Worm (Caenorhabditis elegans): ENCODE data around the gene flr-1.
"Not testable (repeated sequence)": the region's sequence is repeated elsewhere in the genome, so short reads cannot be mapped to it uniquely, and the experiment has no call there.

flr-1 gene

DNA sequence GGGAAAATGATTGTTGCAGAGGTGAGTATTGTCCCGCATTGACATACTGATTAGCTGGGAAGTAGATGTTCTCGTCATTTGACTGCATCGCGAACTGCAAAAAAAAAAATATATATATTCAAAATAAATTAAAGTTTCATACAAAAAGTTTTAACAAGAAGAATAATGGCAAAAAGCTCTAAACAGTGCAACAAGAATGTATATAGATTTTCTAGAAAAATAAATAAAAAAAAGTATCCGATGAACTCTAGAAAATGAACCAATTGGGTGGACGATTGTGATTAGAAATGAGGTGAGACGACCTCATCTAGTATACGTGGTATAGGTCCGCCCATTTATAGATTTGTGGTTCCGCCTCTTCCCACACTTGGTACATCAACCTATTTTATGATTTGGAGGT is 27.6 kb downstream of the flr-1 start, which contains the start of gene fkh-4:
TSS of gene fkh-4 (minus strand) at position 101 of the 400 bp plus-strand sequence.
- TF ChIP-seq unc-62 (GFP tag; optimal IDR thresholded peaks at IDR 0.05); nhr-76 (tag; optimal IDR thresholded peaks at IDR 0.05); ceh-82 (tag; optimal IDR thresholded peaks at IDR 0.05): not testable (repeated sequence)

DNA sequence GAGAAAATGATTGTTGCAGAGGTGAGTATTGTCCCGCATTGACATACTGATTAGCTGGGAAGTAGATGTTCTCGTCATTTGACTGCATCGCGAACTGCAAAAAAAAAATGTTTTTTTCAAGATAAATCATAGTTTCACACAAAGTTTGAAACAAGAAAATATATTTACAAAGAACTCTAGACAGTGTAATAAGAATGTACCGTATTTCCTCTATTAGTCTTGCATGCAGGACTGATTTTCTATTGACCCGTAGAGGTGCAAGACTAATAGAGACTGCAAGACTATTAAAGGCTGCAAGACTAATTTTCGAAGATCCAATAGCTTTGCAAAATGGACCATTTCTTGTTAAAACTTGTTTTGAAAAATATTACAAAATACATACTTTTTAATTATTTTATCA is 33.0 kb downstream of the flr-1 start, which contains the start of gene fkh-3:
TSS of gene fkh-3 (minus strand) at position 101 of the 400 bp plus-strand sequence.
- no peak for TF ChIP-seq ceh-9 (tag; optimal IDR thresholded peaks at IDR 0.05)
- no peak for TF ChIP-seq nhr-28 (tag; optimal IDR thresholded peaks at IDR 0.05)
- TF ChIP-seq nhr-43 (tag; optimal IDR thresholded peaks at IDR 0.05; ENCODE audit: poor library complexity, severe bottlenecking): no peak
- TF ChIP-seq lsy-12 (tag; optimal IDR thresholded peaks at IDR 0.05): no peak
- no peak for TF ChIP-seq nhr-11 (tag; optimal IDR thresholded peaks at IDR 0.05)
- no peak for TF ChIP-seq R02D3.7 (tag; optimal IDR thresholded peaks at IDR 0.05)
- no peak for TF ChIP-seq skn-1 (tag; optimal IDR thresholded peaks at IDR 0.05)
- TF ChIP-seq mdl-1 (tag; optimal IDR thresholded peaks at IDR 0.05): no peak
- TF ChIP-seq daf-12 (tag; optimal IDR thresholded peaks at IDR 0.05): no peak
- TF ChIP-seq ceh-82 (tag; optimal IDR thresholded peaks at IDR 0.05): no peak
- TF ChIP-seq egl-5 (tag; optimal IDR thresholded peaks at IDR 0.05): no peak
- no peak for TF ChIP-seq eor-1 (tag; optimal IDR thresholded peaks at IDR 0.05)
- no peak for TF ChIP-seq elt-1 (tag; optimal IDR thresholded peaks at IDR 0.05)

DNA sequence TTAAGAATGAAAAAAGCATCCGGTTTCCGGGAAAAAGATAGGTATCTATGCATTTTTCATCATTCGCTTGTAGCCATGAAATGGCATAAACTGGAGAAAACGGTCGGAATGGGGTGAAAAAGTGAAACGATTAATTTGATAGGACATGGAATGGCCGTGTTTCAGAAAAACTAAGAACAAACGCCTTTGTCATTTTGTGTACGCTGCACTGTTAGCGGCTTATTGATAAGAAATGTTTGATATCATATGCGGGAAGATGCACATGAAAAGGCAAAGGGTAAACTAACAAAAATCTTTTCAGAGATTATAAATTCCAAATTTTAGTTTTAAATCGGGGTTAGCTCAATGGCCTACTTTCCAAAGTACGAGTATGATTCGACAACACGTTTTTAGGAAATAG is 35.3 kb downstream of the flr-1 start:
- TF ChIP-seq pqm-1 (tag; optimal IDR thresholded peaks at IDR 0.05) (peak; percentile 33), elt-2 (tag; optimal IDR thresholded peaks at IDR 0.05) (peak; percentile 81), nhr-12 (tag; optimal IDR thresholded peaks at IDR 0.05) (no peak)

DNA sequence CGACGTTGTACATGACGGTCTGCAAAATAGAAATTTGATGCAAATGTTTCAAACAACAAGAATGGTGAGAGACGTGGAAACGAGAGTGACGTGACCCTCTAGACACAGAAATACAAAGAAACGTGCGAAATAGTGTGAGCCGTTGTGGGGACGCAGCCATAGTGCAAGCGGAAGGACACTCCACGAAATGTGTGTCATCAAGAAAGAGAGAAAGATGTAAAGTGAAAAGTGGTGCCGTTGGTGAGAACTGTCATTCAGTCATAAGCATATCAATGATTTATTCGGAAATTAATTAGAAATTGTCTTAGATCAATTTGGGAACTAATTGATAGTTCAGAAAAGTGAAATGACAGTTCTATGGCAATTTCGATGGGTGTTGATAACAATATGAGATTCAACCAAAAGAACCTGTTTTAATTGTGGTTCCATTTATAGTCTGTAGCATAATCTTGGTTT is 36.4 kb downstream of the flr-1 start, which contains the start of gene C29F7.3:
TSS of gene C29F7.3 (minus strand) at position 51 of the 456 bp plus-strand sequence.
- TF ChIP-seq unc-62 (GFP tag; optimal IDR thresholded peaks at IDR 0.05): peak; percentile 1
- TF ChIP-seq fkh-10 (GFP tag; optimal IDR thresholded peaks at IDR 0.05): no peak
- TF ChIP-seq zag-1 (tag; optimal IDR thresholded peaks at IDR 0.05): no peak
- no peak for TF ChIP-seq eor-1 (tag; optimal IDR thresholded peaks at IDR 0.05)
- TF ChIP-seq nhr-43 (tag; optimal IDR thresholded peaks at IDR 0.05; ENCODE audit: poor library complexity, severe bottlenecking): peak; percentile 47
- no peak for TF ChIP-seq tbx-2 (tag; optimal IDR thresholded peaks at IDR 0.05)
- peak in 1 of 3 experiments; percentile 7 for TF ChIP-seq elt-3 (tag; optimal IDR thresholded peaks at IDR 0.05)
- peak; percentile 26 for TF ChIP-seq lin-39 (tag; optimal IDR thresholded peaks at IDR 0.05)
- TF ChIP-seq nhr-23 (tag; optimal IDR thresholded peaks at IDR 0.05): peak; percentile 9
- TF ChIP-seq nhr-67 (tag; optimal IDR thresholded peaks at IDR 0.05): no peak
- TF ChIP-seq unc-39 (tag; optimal IDR thresholded peaks at IDR 0.05): no peak
- no peak for TF ChIP-seq daf-12 (tag; optimal IDR thresholded peaks at IDR 0.05)
- TF ChIP-seq jun-1 (tag; optimal IDR thresholded peaks at IDR 0.05): no peak
- no peak for TF ChIP-seq aly-2 (tag; optimal IDR thresholded peaks at IDR 0.05)
- TF ChIP-seq pha-4 (tag; optimal IDR thresholded peaks at IDR 0.05): no peak
- no peak for TF ChIP-seq nhr-12 (tag; optimal IDR thresholded peaks at IDR 0.05)
- no peak for TF ChIP-seq nhr-28 (tag; optimal IDR thresholded peaks at IDR 0.05)
- peak; percentile 72 for TF ChIP-seq nhr-25 (tag; optimal IDR thresholded peaks at IDR 0.05)
- TF ChIP-seq snpc-4 (tag; optimal IDR thresholded peaks at IDR 0.05): no peak
- no peak for TF ChIP-seq ztf-4 (tag; optimal IDR thresholded peaks at IDR 0.05)
- TF ChIP-seq ceh-16 (tag; optimal IDR thresholded peaks at IDR 0.05): no peak
- peak; percentile 43 for TF ChIP-seq elt-2 (tag; optimal IDR thresholded peaks at IDR 0.05)
- TF ChIP-seq nfya-1 (tag; optimal IDR thresholded peaks at IDR 0.05; ENCODE audit: insufficient read depth): peak; percentile 33
- no peak for TF ChIP-seq mml-1 (tag; optimal IDR thresholded peaks at IDR 0.05)
- no peak for TF ChIP-seq nhr-237 (tag; optimal IDR thresholded peaks at IDR 0.05)
- no peak for TF ChIP-seq fkh-2 (tag; optimal IDR thresholded peaks at IDR 0.05)
- TF ChIP-seq ceh-9 (tag; optimal IDR thresholded peaks at IDR 0.05): no peak

Measured in whole organism, L3 larva.